Fruit fly (Drosophila melanogaster): ENCODE results near the gene vri.
A peak's percentile ranks its signal among the peaks of the same experiment; 100 is the strongest.

dm6 chr2L:5249766-5250165, 39.0 kb upstream of the vri start:
- TF ChIP-seq Eip93F (GFP tag; optimal IDR thresholded peaks at IDR 0.05) (no peak), pdm3 (GFP tag; optimal IDR thresholded peaks at IDR 0.05) (peak; percentile 56), CG6276 (GFP tag; optimal IDR thresholded peaks at IDR 0.05) (peak; percentile 6), Gug (GFP tag; IDR thresholded peaks at IDR 0.05) (no peak)
